Fruit fly (Drosophila melanogaster): ENCODE results near the gene Rab9D.

The Rab9D gene

DNA sequence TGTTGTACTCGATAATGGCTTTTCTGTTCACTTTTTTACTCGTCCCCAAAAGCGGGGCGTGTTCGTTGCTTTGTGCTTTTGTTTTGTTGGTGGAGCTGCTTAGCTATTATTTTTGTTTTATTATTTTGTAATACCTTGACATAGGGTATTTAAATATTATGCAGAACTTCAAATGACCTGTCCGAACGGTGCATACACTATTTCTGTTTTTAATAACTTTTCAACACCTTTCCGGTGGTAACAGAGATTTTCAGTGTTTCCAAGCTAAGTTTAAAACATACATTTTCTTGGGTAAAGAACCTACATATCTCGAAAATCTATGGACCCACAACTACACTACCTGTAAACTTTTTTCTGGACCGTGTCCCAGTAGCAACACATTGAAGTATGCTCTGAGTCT lies 1.4 kb upstream of the Rab9D start (continued):
- peak; percentile 79 for TF ChIP-seq Hr4 (GFP tag; optimal IDR thresholded peaks at IDR 0.05)
- peak; percentile 77 for TF ChIP-seq pdm3 (GFP tag; optimal IDR thresholded peaks at IDR 0.05)
- TF ChIP-seq spab (GFP tag; optimal IDR thresholded peaks at IDR 0.05) = no peak
- peak; percentile 45 for TF ChIP-seq CG1621 (tag; optimal IDR thresholded peaks at IDR 0.05)
- peak; percentile 76 for TF ChIP-seq acj6 (GFP tag; optimal IDR thresholded peaks at IDR 0.05)
- TF ChIP-seq CG15336 (GFP tag; IDR thresholded peaks at IDR 0.05) = peak; percentile 80
- peak; percentile 93 for TF ChIP-seq Eip78C (GFP tag)
- TF ChIP-seq net (GFP tag; optimal IDR thresholded peaks at IDR 0.05) = peak; percentile 71
- peak; percentile 21 to 61 for TF ChIP-seq salr (GFP tag; optimal IDR thresholded peaks at IDR 0.05)
- TF ChIP-seq CG7368 (GFP tag; optimal IDR thresholded peaks at IDR 0.05) = peak; percentile 53
- peak; percentile 21 for TF ChIP-seq dac (GFP tag; optimal IDR thresholded peaks at IDR 0.05)
- TF ChIP-seq Eip93F (GFP tag; optimal IDR thresholded peaks at IDR 0.05) = no peak
- TF ChIP-seq Ets96B (tag; optimal IDR thresholded peaks at IDR 0.05) = peak; percentile 61
- no peak for TF ChIP-seq Hr38 (GFP tag; optimal IDR thresholded peaks at IDR 0.05)
- TF ChIP-seq vri (GFP tag; optimal IDR thresholded peaks at IDR 0.05) = no peak
- TF ChIP-seq lz (GFP tag; optimal IDR thresholded peaks at IDR 0.05) = peak; percentile 71
- TF ChIP-seq CG11294 (GFP tag; IDR thresholded peaks at IDR 0.05) = peak; percentile 71
- peak; percentile 23 for TF ChIP-seq CG9139 (GFP tag; optimal IDR thresholded peaks at IDR 0.05)
- TF ChIP-seq fd85E (GFP tag; optimal IDR thresholded peaks at IDR 0.05) = no peak
- TF ChIP-seq CG6276 (GFP tag; optimal IDR thresholded peaks at IDR 0.05) = peak; percentile 79
- TF ChIP-seq Sox15 (GFP tag; optimal IDR thresholded peaks at IDR 0.05) = peak; percentile 40
- peak; percentile 64 for TF ChIP-seq CG3032 (tag; optimal IDR thresholded peaks at IDR 0.05)
- TF ChIP-seq CG6792 (GFP tag; optimal IDR thresholded peaks at IDR 0.05) = peak; percentile 55
- peak; percentile 58 to 71 for TF ChIP-seq ss (GFP tag; optimal IDR thresholded peaks at IDR 0.05)
- no peak for TF ChIP-seq dsx (GFP tag; optimal IDR thresholded peaks at IDR 0.05; ENCODE audit: poor library complexity, severe bottlenecking)
- TF ChIP-seq CG32006 (GFP tag; optimal IDR thresholded peaks at IDR 0.05) = peak; percentile 81
- no peak for TF ChIP-seq fkh (GFP tag; optimal IDR thresholded peaks at IDR 0.05)
- TF ChIP-seq cyc (GFP tag; optimal IDR thresholded peaks at IDR 0.05) = peak; percentile 61
- no peak for TF ChIP-seq CG6808 (GFP tag; optimal IDR thresholded peaks at IDR 0.05)
- TF ChIP-seq Ets21C (GFP tag; optimal IDR thresholded peaks at IDR 0.05) = peak; percentile 40
- peak; percentile 63 for TF ChIP-seq CG31627 (GFP tag; optimal IDR thresholded peaks at IDR 0.05)
- peak; percentile 47 for TF ChIP-seq CG8632 (GFP tag; optimal IDR thresholded peaks at IDR 0.05)

DNA sequence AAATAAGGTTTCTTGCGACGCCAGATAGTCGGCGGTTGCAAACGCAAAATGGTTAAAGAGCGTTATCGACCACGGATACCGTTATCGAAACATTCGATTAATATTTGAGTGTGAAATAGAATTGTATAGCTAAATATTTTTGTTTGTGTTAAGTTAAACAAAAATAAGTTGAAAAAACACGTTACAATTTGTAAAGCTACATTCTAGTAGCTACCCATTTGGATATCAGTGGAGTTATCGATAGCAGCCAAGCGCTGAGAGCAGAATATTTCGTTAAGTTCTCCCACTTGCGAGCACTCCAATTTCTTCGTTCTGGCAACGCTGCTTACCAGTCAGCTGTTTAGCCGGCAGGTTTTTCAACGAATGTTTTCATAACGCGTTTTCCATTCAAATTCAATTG lies 6.9 kb downstream of the Rab9D start, which contains the start of the genes Hmr and CG2124:
Gene Hmr (minus strand): TSS at position 43 of the 400 bp plus-strand sequence.
Gene CG2124 (plus strand): TSS at position 310 of the 400 bp plus-strand sequence.
- no peak for TF ChIP-seq CG8119 (GFP tag; IDR thresholded peaks at IDR 0.05)
- no peak for TF ChIP-seq fd59A (GFP tag; optimal IDR thresholded peaks at IDR 0.05)
- TF ChIP-seq CG6163 (GFP tag; IDR thresholded peaks at IDR 0.05) = no peak

- TF ChIP-seq Hr4 (GFP tag; optimal IDR thresholded peaks at IDR 0.05) (no peak), svp (GFP tag) (peak; percentile 51)
Measured at dm6 chrX:10599318-10599717, 10.4 kb downstream of the Rab9D start.

- peak; percentile 48; the same call in 1 of the 3 replicates for TF ChIP-seq eg (GFP tag; IDR thresholded peaks at IDR 0.05)
- TF ChIP-seq CG32006 (GFP tag; optimal IDR thresholded peaks at IDR 0.05) = no peak
- TF ChIP-seq CG6276 (GFP tag; optimal IDR thresholded peaks at IDR 0.05) = no peak
- peak; percentile 0 for TF ChIP-seq Ets21C (GFP tag; optimal IDR thresholded peaks at IDR 0.05)
- TF ChIP-seq OdsH (GFP tag; optimal IDR thresholded peaks at IDR 0.05) = no peak
- peak; percentile 19 for TF ChIP-seq svp (GFP tag)
- TF ChIP-seq esn (GFP tag; optimal IDR thresholded peaks at IDR 0.05) = peak; percentile 32
- TF ChIP-seq CG9139 (GFP tag; optimal IDR thresholded peaks at IDR 0.05) = no peak
- no peak for TF ChIP-seq CG34406 (GFP tag; optimal IDR thresholded peaks at IDR 0.05)
- TF ChIP-seq CG6163 (GFP tag; IDR thresholded peaks at IDR 0.05) = peak; percentile 46; the same call in 1 of the 3 replicates
- no peak for TF ChIP-seq achi (GFP tag; optimal IDR thresholded peaks at IDR 0.05)
- TF ChIP-seq fd59A (GFP tag; optimal IDR thresholded peaks at IDR 0.05) = no peak
- no peak for TF ChIP-seq fkh (GFP tag; optimal IDR thresholded peaks at IDR 0.05)
- TF ChIP-seq CG11294 (GFP tag; IDR thresholded peaks at IDR 0.05) = no peak
- no peak for TF ChIP-seq Ets96B (tag; optimal IDR thresholded peaks at IDR 0.05)
- TF ChIP-seq CG3032 (tag; optimal IDR thresholded peaks at IDR 0.05) = no peak
- no peak for TF ChIP-seq CG10669 (GFP tag; optimal IDR thresholded peaks at IDR 0.05)
- no peak for TF ChIP-seq Eip75B (GFP tag; optimal IDR thresholded peaks at IDR 0.05)
- no peak for TF ChIP-seq CG6808 (GFP tag; optimal IDR thresholded peaks at IDR 0.05)
- TF ChIP-seq Smox (GFP tag; optimal IDR thresholded peaks at IDR 0.05) = no peak
- no peak for TF ChIP-seq topi (GFP tag; optimal IDR thresholded peaks at IDR 0.05)
Measured at dm6 chrX:10600254-10600916, 11.5 kb downstream of the Rab9D start.

Measured in whole organism, prepupa.